Fruit fly (Drosophila melanogaster): ENCODE measurements around the gene CG31189.

CG31189 gene

dm6 chr3R:21015636-21016035 lies 30.0 kb downstream of the CG31189 start, which contains the start of gene CG5697:
Gene CG5697, plus strand, starts transcription at chr3R:21015949.
- no peak for TF ChIP-seq brk (GFP tag; optimal IDR thresholded peaks at IDR 0.05)
- TF ChIP-seq lola (GFP tag; optimal IDR thresholded peaks at IDR 0.05), result no peak
- TF ChIP-seq sv (GFP tag; optimal IDR thresholded peaks at IDR 0.05), result no peak
- TF ChIP-seq ey (GFP tag; optimal IDR thresholded peaks at IDR 0.05), result no peak
- no peak for TF ChIP-seq tai (GFP tag; optimal IDR thresholded peaks at IDR 0.05)
- no peak for TF ChIP-seq woc (GFP tag; optimal IDR thresholded peaks at IDR 0.05)
- no peak for TF ChIP-seq Vsx2 (GFP tag; optimal IDR thresholded peaks at IDR 0.05; ENCODE audit: partially characterized antibody)
- TF ChIP-seq dmrt93B (GFP tag; optimal IDR thresholded peaks at IDR 0.05), result no peak
- TF ChIP-seq Mio (GFP tag; optimal IDR thresholded peaks at IDR 0.05), result no peak
- TF ChIP-seq Hr83 (GFP tag; optimal IDR thresholded peaks at IDR 0.05; ENCODE audit: poor library complexity, severe bottlenecking), result peak; percentile 26
- TF ChIP-seq fru (GFP tag; optimal IDR thresholded peaks at IDR 0.05), result no peak
- TF ChIP-seq CG9705 (GFP tag; optimal IDR thresholded peaks at IDR 0.05), result no peak
- TF ChIP-seq usp (GFP tag; optimal IDR thresholded peaks at IDR 0.05), result no peak
- TF ChIP-seq N (GFP tag; optimal IDR thresholded peaks at IDR 0.05), result no peak
- TF ChIP-seq Dif (GFP tag; optimal IDR thresholded peaks at IDR 0.05; ENCODE audit: partially characterized antibody), result no peak
- no peak for TF ChIP-seq HLH106 (tag; optimal IDR thresholded peaks at IDR 0.05)
- TF ChIP-seq Jra (GFP tag; optimal IDR thresholded peaks at IDR 0.05), result no peak
- TF ChIP-seq dsf (GFP tag; optimal IDR thresholded peaks at IDR 0.05; ENCODE audit: borderline replicate concordance), result no peak
- TF ChIP-seq br (GFP tag; optimal IDR thresholded peaks at IDR 0.05), result peak; percentile 15
- TF ChIP-seq Rel (GFP tag; optimal IDR thresholded peaks at IDR 0.05), result no peak
- TF ChIP-seq Rel (tag; optimal IDR thresholded peaks at IDR 0.05), result peak; percentile 13
- no peak for TF ChIP-seq psq (GFP tag; optimal IDR thresholded peaks at IDR 0.05)
- TF ChIP-seq Myc (optimal IDR thresholded peaks at IDR 0.05), result no peak
- peak; percentile 11 for TF ChIP-seq h (GFP tag; optimal IDR thresholded peaks at IDR 0.05)
- peak; percentile 16 for TF ChIP-seq OdsH (GFP tag; optimal IDR thresholded peaks at IDR 0.05)
- no peak for TF ChIP-seq sage (GFP tag; optimal IDR thresholded peaks at IDR 0.05)
- no peak for TF ChIP-seq Hnf4 (GFP tag; optimal IDR thresholded peaks at IDR 0.05)
- TF ChIP-seq Sp1 (GFP tag; optimal IDR thresholded peaks at IDR 0.05), result no peak
- no peak for TF ChIP-seq jim (GFP tag; optimal IDR thresholded peaks at IDR 0.05)
- TF ChIP-seq CrebA (GFP tag; optimal IDR thresholded peaks at IDR 0.05; ENCODE audit: borderline replicate concordance), result no peak
- no peak for TF ChIP-seq dl (GFP tag; optimal IDR thresholded peaks at IDR 0.05; ENCODE audit: insufficient read depth in 1 of 2, partially characterized antibody in 2 of 2)
- peak in 1 of 2 experiments; percentile 31 for TF ChIP-seq foxo (GFP tag; optimal IDR thresholded peaks at IDR 0.05)
- no peak for TF ChIP-seq Dfd (GFP tag; optimal IDR thresholded peaks at IDR 0.05)
- TF ChIP-seq Abd-B (GFP tag; optimal IDR thresholded peaks at IDR 0.05), result no peak
- no peak for TF ChIP-seq rgr (GFP tag; optimal IDR thresholded peaks at IDR 0.05)
- no peak for TF ChIP-seq GATAd (GFP tag; optimal IDR thresholded peaks at IDR 0.05)
- TF ChIP-seq pan (optimal IDR thresholded peaks at IDR 0.05), result no peak
- TF ChIP-seq CG32264 (GFP tag; optimal IDR thresholded peaks at IDR 0.05), result no peak
- no peak for TF ChIP-seq Hr78 (GFP tag; optimal IDR thresholded peaks at IDR 0.05)

DNA sequence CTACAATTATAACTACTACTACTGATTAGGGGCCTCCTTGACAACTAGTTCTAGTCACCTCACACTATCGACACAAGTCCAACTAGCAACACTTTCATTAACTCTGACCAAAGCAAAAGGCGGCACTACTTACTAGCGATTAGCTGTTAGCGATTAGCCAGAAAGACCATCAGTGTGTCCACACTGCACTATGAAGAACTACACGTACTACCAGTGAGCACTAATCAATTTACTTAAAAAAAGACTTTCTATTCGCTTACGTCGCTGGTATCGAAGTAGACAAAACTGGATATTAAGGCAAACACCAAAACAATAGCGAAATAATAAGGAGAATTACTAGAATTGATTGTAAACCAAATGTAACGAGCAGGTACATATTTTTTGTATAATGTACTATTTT lies 31.9 kb downstream of the CG31189 start:
- TF ChIP-seq Hr78 (GFP tag; optimal IDR thresholded peaks at IDR 0.05) (no peak), Dfd (GFP tag; optimal IDR thresholded peaks at IDR 0.05) (no peak), br (GFP tag; optimal IDR thresholded peaks at IDR 0.05) (no peak), tai (GFP tag; optimal IDR thresholded peaks at IDR 0.05) (no peak), OdsH (GFP tag; optimal IDR thresholded peaks at IDR 0.05) (no peak)

DNA sequence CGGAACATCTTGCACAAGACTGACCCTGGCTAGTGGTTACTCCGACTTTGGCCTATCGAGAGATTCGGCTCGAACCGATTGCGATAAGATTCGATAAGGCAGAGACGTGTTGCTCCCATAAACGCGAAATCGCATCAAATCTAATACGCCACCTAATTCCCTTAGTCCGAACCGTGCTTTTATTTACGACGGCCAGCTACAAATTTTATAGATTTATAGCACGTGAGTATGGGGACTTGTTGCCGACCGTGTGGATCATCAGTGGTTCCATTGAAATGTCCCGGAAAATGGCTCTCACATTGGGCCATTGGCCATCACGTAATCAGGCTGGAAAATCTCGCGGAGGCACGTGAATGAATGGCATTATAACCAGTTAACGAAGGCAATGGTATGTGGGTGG lies 38.7 kb downstream of the CG31189 start, which contains the start of gene Alp5:
Alp5 (minus strand) TSS at position 24 of the 400 bp plus-strand sequence.
- TF ChIP-seq usp (GFP tag; optimal IDR thresholded peaks at IDR 0.05) (no peak), CG9705 (GFP tag; optimal IDR thresholded peaks at IDR 0.05) (no peak), Abd-B (GFP tag; optimal IDR thresholded peaks at IDR 0.05) (no peak), CrebA (GFP tag; optimal IDR thresholded peaks at IDR 0.05; ENCODE audit: borderline replicate concordance) (peak; percentile 35)

Data from whole organism, wandering third instar larva.